Fruit fly (Drosophila melanogaster) whole organism, embryonic: ENCODE data around the gene CG14327.

Experiments
- Asciz ChIP-seq: fragments of 200-800 bp; sonication (Bioruptor generic); optimal IDR thresholded peaks from 2 replicates; lab custom pipeline; 2017; ENCODE audit warnings: missing biosample characterization, mild to moderate bottlenecking, missing genetic modification characterization, missing genetic modification reagents
- CG10147 ChIP-seq: fragments of 200-800 bp; sonication (Bioruptor generic); optimal IDR thresholded peaks from 2 replicates; lab custom pipeline; 2019; ENCODE audit warnings: missing biosample characterization, mild to moderate bottlenecking, missing genetic modification characterization, moderate library complexity
- CG1024 ChIP-seq: fragments of 200-800 bp; sonication (Bioruptor generic); IDR thresholded peaks from 2 replicates; pipeline ENCODE4 v1.3.6; 2022; ENCODE audit warnings: missing biosample characterization, missing genetic modification characterization
- CG11560 ChIP-seq: fragments of 200-800 bp; sonication (Bioruptor generic); IDR thresholded peaks from 3 replicates; pipeline ENCODE4 v1.3.6; 2022; ENCODE audit warnings: missing biosample characterization, missing genetic modification characterization
- CG12071 ChIP-seq: fragments of 200-800 bp; sonication (Bioruptor generic); optimal IDR thresholded peaks from 3 replicates; lab custom pipeline; 2018; ENCODE audit warnings: missing biosample characterization, mild to moderate bottlenecking, missing genetic modification characterization
- CG13123 ChIP-seq: fragments of 200-800 bp; sonication (Bioruptor generic); optimal IDR thresholded peaks from 2 replicates; lab custom pipeline; 2016; ENCODE audit warnings: missing biosample characterization, missing genetic modification characterization
- CG13624 ChIP-seq: fragments of 200-800 bp; sonication (Bioruptor generic); optimal IDR thresholded peaks from 2 replicates; lab custom pipeline; 2016; ENCODE audit warnings: missing biosample characterization, missing genetic modification characterization
- CG14014 ChIP-seq: fragments of 200-800 bp; sonication (Bioruptor generic); IDR thresholded peaks from 2 replicates; pipeline ENCODE4 v1.3.6; 2022; ENCODE audit warnings: missing biosample characterization, missing genetic modification characterization
- CG14965 ChIP-seq: fragments of 200-800 bp; sonication (Bioruptor generic); optimal IDR thresholded peaks from 2 replicates; lab custom pipeline; 2016; ENCODE audit warnings: missing biosample characterization, missing genetic modification characterization, borderline replicate concordance
- CG17612 ChIP-seq: fragments of 200-800 bp; sonication (Bioruptor generic); IDR thresholded peaks from 2 replicates; pipeline ENCODE4 v1.3.6; 2022; ENCODE audit warnings: missing biosample characterization, missing genetic modification characterization
- CG17802 ChIP-seq: fragments of 200-800 bp; sonication (Bioruptor generic); optimal IDR thresholded peaks from 2 replicates; lab custom pipeline; 2018; ENCODE audit warnings: missing biosample characterization, mild to moderate bottlenecking, missing genetic modification characterization, moderate library complexity
- CG18619 ChIP-seq: fragments of 200-800 bp; sonication (Bioruptor generic); optimal IDR thresholded peaks from 3 replicates; lab custom pipeline; 2017; ENCODE audit warnings: missing biosample characterization, mild to moderate bottlenecking, missing genetic modification characterization
- CG18764 ChIP-seq: fragments of 200-800 bp; sonication (Bioruptor generic); optimal IDR thresholded peaks from 3 replicates; lab custom pipeline; 2016; ENCODE audit warnings: missing biosample characterization, missing genetic modification characterization
- CG2202 ChIP-seq: fragments of 200-800 bp; sonication (Bioruptor generic); optimal IDR thresholded peaks from 2 replicates; lab custom pipeline; 2018; ENCODE audit warnings: missing biosample characterization, mild to moderate bottlenecking, missing genetic modification characterization
- CG2712 ChIP-seq: fragments of 200-800 bp; optimal IDR thresholded peaks from 3 replicates; lab custom pipeline; 2019; ENCODE audit warnings: missing biosample characterization, mild to moderate bottlenecking, missing genetic modification characterization, moderate library complexity
- CG2875 ChIP-seq: fragments of 200-800 bp; sonication (Bioruptor generic); optimal IDR thresholded peaks from 2 replicates; lab custom pipeline; 2017; ENCODE audit warnings: missing biosample characterization, mild to moderate bottlenecking, missing genetic modification characterization, missing genetic modification reagents
- CG3281 ChIP-seq: fragments of 200-800 bp; sonication (Bioruptor generic); optimal IDR thresholded peaks from 3 replicates; lab custom pipeline; 2017; ENCODE audit warnings: missing biosample characterization, mild to moderate bottlenecking, missing genetic modification characterization
- CG4404 ChIP-seq: fragments of 200-800 bp; sonication (Bioruptor generic); IDR thresholded peaks from 2 replicates; pipeline ENCODE4 v1.3.6; 2022; ENCODE audit warnings: missing biosample characterization, missing genetic modification characterization
- CG6791 ChIP-seq: fragments of 200-800 bp; sonication (Bioruptor generic); IDR thresholded peaks from 3 replicates; pipeline ENCODE4 v1.3.6; 2022; ENCODE audit warnings: missing biosample characterization, missing genetic modification characterization; ENCODE audit not compliant: partially characterized antibody
- CG7963 ChIP-seq: fragments of 200-800 bp; sonication (Bioruptor generic); IDR thresholded peaks from 3 replicates; pipeline ENCODE4 v1.3.6; 2022; ENCODE audit warnings: missing biosample characterization, missing genetic modification characterization; ENCODE audit not compliant: partially characterized antibody
- CG8089 ChIP-seq: fragments of 200-800 bp; sonication (Bioruptor generic); optimal IDR thresholded peaks from 3 replicates; lab custom pipeline; 2016; ENCODE audit warnings: missing biosample characterization, missing genetic modification characterization
- CG8359 ChIP-seq: fragments of 200-800 bp; sonication (Bioruptor generic); optimal IDR thresholded peaks from 2 replicates; lab custom pipeline; 2017; ENCODE audit warnings: missing biosample characterization, mild to moderate bottlenecking, missing genetic modification characterization, borderline replicate concordance
- CG9817 ChIP-seq: fragments of 200-800 bp; sonication (Bioruptor generic); optimal IDR thresholded peaks from 2 replicates; lab custom pipeline; 2018; ENCODE audit warnings: missing biosample characterization, mild to moderate bottlenecking, missing genetic modification characterization, moderate library complexity
- Elba2 ChIP-seq: fragments of 200-800 bp; sonication (Bioruptor generic); optimal IDR thresholded peaks from 3 replicates; lab custom pipeline; 2016; ENCODE audit warnings: missing biosample characterization, missing genetic modification characterization
- HLH4C ChIP-seq: fragments of 200-800 bp; sonication (Bioruptor generic); IDR thresholded peaks from 3 replicates; pipeline ENCODE4 v1.3.6; 2022; ENCODE audit warnings: missing biosample characterization, missing genetic modification characterization; ENCODE audit not compliant: partially characterized antibody
- Nf-YC ChIP-seq: fragments of 200-800 bp; optimal IDR thresholded peaks from 3 replicates; lab custom pipeline; 2019; ENCODE audit warnings: missing biosample characterization, mild to moderate bottlenecking, missing genetic modification characterization, moderate library complexity
- Ravus ChIP-seq: fragments of 200-800 bp; sonication (Bioruptor generic); IDR thresholded peaks from 2 replicates; pipeline ENCODE4 v1.3.6; 2022; ENCODE audit warnings: missing biosample characterization, missing genetic modification characterization
- Spps ChIP-seq: fragments of 200-800 bp; sonication (Bioruptor generic); optimal IDR thresholded peaks from 2 replicates; lab custom pipeline; 2018; ENCODE audit warnings: missing biosample characterization, mild to moderate bottlenecking, missing genetic modification characterization
- Taf1 ChIP-seq: fragments of 200-800 bp; sonication (Bioruptor generic); IDR thresholded peaks from 2 replicates; pipeline ENCODE4 v1.3.6; 2022; ENCODE audit warnings: missing biosample characterization, missing genetic modification characterization
- Vsx1 ChIP-seq: fragments of 200-800 bp; sonication (Bioruptor generic); optimal IDR thresholded peaks from 2 replicates; lab custom pipeline; 2017; ENCODE audit warnings: missing biosample characterization, mild to moderate bottlenecking, missing genetic modification characterization, missing genetic modification reagents
- az2 ChIP-seq: fragments of 200-800 bp; sonication (Bioruptor generic); optimal IDR thresholded peaks from 3 replicates; lab custom pipeline; 2016; ENCODE audit warnings: missing biosample characterization, missing genetic modification characterization
- bcd ChIP-seq: fragments of 200-800 bp; sonication (Bioruptor generic); optimal IDR thresholded peaks from 2 replicates; lab custom pipeline; 2017; ENCODE audit warnings: missing biosample characterization, mild to moderate bottlenecking, missing genetic modification characterization
- chn ChIP-seq: fragments of 200-800 bp; sonication (Bioruptor generic); optimal IDR thresholded peaks from 2 replicates; lab custom pipeline; 2016; ENCODE audit warnings: missing biosample characterization, missing genetic modification characterization
- dan ChIP-seq: fragments of 200-800 bp; sonication (Bioruptor generic); IDR thresholded peaks from 2 replicates; pipeline ENCODE4 v1.3.6; 2022; ENCODE audit warnings: missing biosample characterization, missing genetic modification characterization
- disco-r ChIP-seq: fragments of 200-800 bp; sonication (Bioruptor generic); optimal IDR thresholded peaks from 2 replicates; lab custom pipeline; 2016; ENCODE audit warnings: missing biosample characterization, missing genetic modification characterization
- ems ChIP-seq: fragments of 200-800 bp; sonication (Bioruptor generic); optimal IDR thresholded peaks from 3 replicates; lab custom pipeline; 2016; ENCODE audit warnings: missing biosample characterization, missing genetic modification characterization
- eyg ChIP-seq: fragments of 200-800 bp; sonication (Bioruptor generic); optimal IDR thresholded peaks from 3 replicates; lab custom pipeline; 2016; ENCODE audit warnings: missing biosample characterization, missing genetic modification characterization
- gsb ChIP-seq: fragments of 200-800 bp; sonication (Bioruptor generic); IDR thresholded peaks from 2 replicates; pipeline ENCODE4 v1.3.6; 2022; ENCODE audit warnings: missing biosample characterization, missing genetic modification characterization
- hkb ChIP-seq, 2 experiments: fragments of 200-800 bp in 1 of 2; fragments of >200 bp in 1 of 2; sonication (Bioruptor generic) in 1 of 2; IDR thresholded peaks in 1 of 2; optimal IDR thresholded peaks in 1 of 2; 2 replicates each; pipeline versions ENCODE4 v1.3.6 to Lab custom; 2017 to 2022; ENCODE audit warnings: missing biosample characterization in 1 of 2, missing genetic modification characterization in 1 of 2
- inv ChIP-seq: fragments of 200-800 bp; sonication (Bioruptor generic); IDR thresholded peaks from 2 replicates; pipeline ENCODE4 v1.3.6; 2022; ENCODE audit warnings: missing biosample characterization, missing genetic modification characterization; ENCODE audit not compliant: partially characterized antibody
- luna ChIP-seq: fragments of 200-800 bp; sonication (Bioruptor generic); optimal IDR thresholded peaks from 2 replicates; lab custom pipeline; 2016; ENCODE audit warnings: missing biosample characterization, missing genetic modification characterization
- maf-S ChIP-seq: fragments of 200-800 bp; sonication (Bioruptor generic); optimal IDR thresholded peaks from 2 replicates; lab custom pipeline; 2016; ENCODE audit warnings: missing biosample characterization, missing genetic modification characterization
- p53 ChIP-seq: fragments of 200-800 bp; sonication (Bioruptor generic); optimal IDR thresholded peaks from 2 replicates; lab custom pipeline; 2016; ENCODE audit warnings: missing biosample characterization, missing genetic modification characterization
- phol ChIP-seq: fragments of 200-800 bp; sonication (Bioruptor generic); optimal IDR thresholded peaks from 3 replicates; lab custom pipeline; 2018; ENCODE audit warnings: missing biosample characterization, mild to moderate bottlenecking, missing genetic modification characterization, moderate library complexity
- psq ChIP-seq: fragments of 200-800 bp; sonication (Bioruptor generic); optimal IDR thresholded peaks from 2 replicates; lab custom pipeline; 2017; ENCODE audit warnings: missing biosample characterization, missing genetic modification characterization
- shn ChIP-seq: fragments of 200-800 bp; sonication (Bioruptor generic); optimal IDR thresholded peaks from 3 replicates; lab custom pipeline; 2016; ENCODE audit warnings: missing biosample characterization, missing genetic modification characterization
- slou ChIP-seq: fragments of 200-800 bp; sonication (Bioruptor generic); optimal IDR thresholded peaks from 3 replicates; lab custom pipeline; 2016; ENCODE audit warnings: missing biosample characterization, missing genetic modification characterization
- toy ChIP-seq: fragments of 200-800 bp; sonication (Bioruptor generic); IDR thresholded peaks from 2 replicates; pipeline ENCODE4 v1.3.6; 2022; ENCODE audit warnings: missing biosample characterization, missing genetic modification characterization
- trh ChIP-seq: fragments of 200-800 bp; sonication (Bioruptor generic); optimal IDR thresholded peaks from 2 replicates; lab custom pipeline; 2016; ENCODE audit warnings: missing biosample characterization, missing genetic modification characterization
- zfh1 ChIP-seq: fragments of 200-800 bp; sonication (Bioruptor generic); IDR thresholded peaks from 3 replicates; pipeline ENCODE4 v1.3.6; 2022; ENCODE audit warnings: missing biosample characterization, missing genetic modification characterization

The CG14327 gene

dm6 chr3R:17653879-17654278 lies 40.4 kb downstream of the CG14327 start (continued):
- TF ChIP-seq CG2875 (GFP tag; lab: Kevin White, UChicago) (no peak), chn (GFP tag; lab: Kevin White, UChicago) (no peak), toy (no peak), az2 (GFP tag; lab: Kevin White, UChicago) (no peak), CG2712 (tag; lab: Kevin White, UChicago) (no peak), gsb (GFP tag; lab: Robert Waterston, UW) (no peak), slou (no peak), CG18764 (GFP tag; lab: Kevin White, UChicago) (no peak), Nf-YC (tag; lab: Kevin White, UChicago) (peak; percentile 13), Elba2 (GFP tag; lab: Kevin White, UChicago) (no peak), trh (GFP tag; lab: Kevin White, UChicago) (no peak), CG10147 (GFP tag; lab: Kevin White, UChicago) (no peak)

- no peak for TF ChIP-seq p53 (GFP tag; lab: Kevin White, UChicago)
- no peak for TF ChIP-seq Ravus (GFP tag; lab: Robert Waterston, UW)
- TF ChIP-seq CG18619 = no peak
- TF ChIP-seq bcd (GFP tag; lab: Kevin White, UChicago) = peak; percentile 3
- no peak for TF ChIP-seq CG13123 (GFP tag; lab: Kevin White, UChicago)
- TF ChIP-seq CG6791 (GFP tag; lab: Robert Waterston, UW) = no peak
- peak; percentile 41 for TF ChIP-seq CG12071 (GFP tag; lab: Kevin White, UChicago)
- peak; percentile 24; the same call in 1 of the 2 replicates for TF ChIP-seq CG14014 (GFP tag; lab: Robert Waterston, UW)
- TF ChIP-seq inv (GFP tag; lab: Robert Waterston, UW) = no peak
- TF ChIP-seq CG17612 (GFP tag; lab: Robert Waterston, UW) = no peak
- TF ChIP-seq disco-r (GFP tag; lab: Kevin White, UChicago) = no peak
- TF ChIP-seq shn (GFP tag; lab: Kevin White, UChicago) = no peak
- TF ChIP-seq CG4404 (GFP tag; lab: Robert Waterston, UW) = no peak
- no peak for TF ChIP-seq CG14965 (GFP tag; lab: Kevin White, UChicago)
- TF ChIP-seq Asciz = peak; percentile 38
- no peak for TF ChIP-seq CG7963 (GFP tag; lab: Robert Waterston, UW)
- TF ChIP-seq CG18764 (GFP tag; lab: Kevin White, UChicago) = no peak
- TF ChIP-seq CG11560 (tag; lab: Robert Waterston, UW) = no peak
- no peak for TF ChIP-seq CG1024 (GFP tag; lab: Robert Waterston, UW)
- peak; percentile 65 for TF ChIP-seq CG2202 (tag; lab: Kevin White, UChicago)
- no peak for TF ChIP-seq HLH4C (GFP tag; lab: Robert Waterston, UW)
- TF ChIP-seq phol (tag; lab: Kevin White, UChicago) = peak; percentile 50
- TF ChIP-seq maf-S (GFP tag; lab: Kevin White, UChicago) = no peak
- TF ChIP-seq CG17802 = no peak
- TF ChIP-seq CG13624 (GFP tag; lab: Kevin White, UChicago) = no peak
- no peak for TF ChIP-seq ems (GFP tag; lab: Kevin White, UChicago)
- TF ChIP-seq luna = no peak
- TF ChIP-seq dan (GFP tag; lab: Robert Waterston, UW) = no peak
- no peak for TF ChIP-seq Vsx1 (GFP tag; lab: Kevin White, UChicago)
- TF ChIP-seq CG3281 = no peak
- no peak for TF ChIP-seq zfh1
- TF ChIP-seq psq (GFP tag; lab: Kevin White, UChicago) = no peak
- no peak for TF ChIP-seq Taf1 (GFP tag; lab: Robert Waterston, UW)
- TF ChIP-seq CG9817 = peak; percentile 10
- TF ChIP-seq eyg = no peak
- no peak for TF ChIP-seq CG8089 (GFP tag; lab: Kevin White, UChicago)
- no peak for TF ChIP-seq CG8359
- TF ChIP-seq Spps = peak; percentile 24
- TF ChIP-seq hkb (optimal IDR thresholded peaks at IDR 0.05; lab: Kevin White, UChicago) = no peak
- peak; percentile 38 for TF ChIP-seq hkb (GFP tag; IDR thresholded peaks at IDR 0.05; lab: Robert Waterston, UW)
Observed at dm6 chr3R:17655040-17655439, 41.5 kb downstream of the CG14327 start.
